Fruit fly (Drosophila melanogaster): Measurements from ENCODE around the gene Nepl21.

DNA sequence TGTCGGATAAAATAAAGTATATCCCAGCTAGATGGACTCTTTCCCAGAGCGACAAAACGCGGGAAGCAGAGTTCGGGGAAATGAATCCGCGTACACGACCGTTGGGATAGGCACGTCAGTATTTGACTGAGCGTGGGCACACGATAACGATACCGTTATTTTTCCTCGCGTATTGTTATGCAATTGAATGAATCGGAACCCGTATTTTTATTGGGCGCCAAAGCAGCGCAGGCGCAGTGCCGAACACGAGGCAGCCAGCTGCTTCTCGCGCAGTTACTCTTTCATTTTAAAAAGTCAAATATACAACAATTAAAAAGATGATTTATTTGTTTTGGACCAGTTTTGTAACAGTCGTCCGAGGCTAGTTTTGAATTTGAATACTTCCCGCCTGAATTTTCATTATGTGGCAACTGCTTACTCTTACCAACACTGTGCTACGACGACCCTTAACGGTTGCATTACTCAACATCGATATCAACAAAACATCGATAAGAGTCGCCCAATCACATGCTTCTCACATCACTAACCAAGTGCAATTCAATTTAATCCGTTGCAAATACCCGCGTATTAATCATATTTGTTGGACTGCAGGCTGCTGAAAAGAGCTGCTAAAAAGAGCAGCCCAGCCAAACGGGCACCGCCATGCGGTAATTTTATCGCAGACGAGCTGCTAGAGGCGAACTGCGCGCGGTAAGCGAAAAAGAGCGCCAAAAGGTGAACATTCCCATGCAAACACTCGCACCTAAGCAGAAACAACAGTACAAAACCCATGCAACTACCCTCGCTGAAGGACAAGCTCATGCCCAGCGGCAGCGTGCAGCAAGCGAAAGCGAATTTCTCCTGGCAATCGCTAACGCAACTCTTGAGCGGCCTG lies 4.3 kb downstream of the Nepl21 start, which contains the start of the genes CG33203 and Doa:
- no peak for TF ChIP-seq ey (GFP tag; optimal IDR thresholded peaks at IDR 0.05)
- no peak for TF ChIP-seq Abd-B (GFP tag; optimal IDR thresholded peaks at IDR 0.05)
- TF ChIP-seq pan (optimal IDR thresholded peaks at IDR 0.05): no peak
- TF ChIP-seq Myc (optimal IDR thresholded peaks at IDR 0.05): peak; percentile 4
- peak; percentile 51 for TF ChIP-seq h (GFP tag; optimal IDR thresholded peaks at IDR 0.05)

All from whole organism, wandering third instar larva.